Worm (Caenorhabditis elegans) whole organism, L3 larva: ENCODE data around the gene mlp-1.

ENCODE experiments used
- R02D3.7 ChIP-seq: fragments of 150-350 bp; optimal IDR thresholded peaks from 2 replicates; lab custom pipeline; 2014; ENCODE audit warnings: missing biosample characterization, missing genetic modification characterization
- ama-1 ChIP-seq: fragments of 150-350 bp; optimal IDR thresholded peaks from 2 replicates; lab custom pipeline; 2018
- ceh-28 ChIP-seq: fragments of 150-350 bp; optimal IDR thresholded peaks from 2 replicates; lab custom pipeline; 2014; ENCODE audit warnings: missing biosample characterization, missing genetic modification reagents, missing genetic modification characterization
- ceh-82 ChIP-seq: fragments of 150-350 bp; optimal IDR thresholded peaks from 2 replicates; lab custom pipeline; 2014; ENCODE audit warnings: missing biosample characterization, missing genetic modification characterization
- elt-2 ChIP-seq: sonication (generic microtip); optimal IDR thresholded peaks from 2 replicates; lab custom pipeline; 2016; ENCODE audit warnings: missing genetic modification reagents, mild to moderate bottlenecking, missing genetic modification characterization, missing compliant biosample characterization
- elt-3 ChIP-seq, 3 experiments: fragments of 150-350 bp in 1 of 3; sonication (generic microtip) in 2 of 3; optimal IDR thresholded peaks; 2 replicates in 2 of 3; 4 replicates in 1 of 3; lab custom pipeline; 2014 to 2017; ENCODE audit warnings: missing biosample characterization in 3 of 3, missing genetic modification characterization in 3 of 3
- eor-1 ChIP-seq, 2 experiments: fragments of 150-350 bp; optimal IDR thresholded peaks; 2 replicates each; lab custom pipeline; 2014 to 2018; ENCODE audit warnings: missing biosample characterization in 2 of 2, missing genetic modification characterization in 2 of 2
- fkh-10 ChIP-seq: sonication (generic microtip); optimal IDR thresholded peaks from 2 replicates; lab custom pipeline; 2017; ENCODE audit warnings: missing biosample characterization, missing genetic modification reagents, missing genetic modification characterization
- fkh-2 ChIP-seq: fragments of 150-350 bp; optimal IDR thresholded peaks from 2 replicates; lab custom pipeline; 2014; ENCODE audit warnings: missing biosample characterization, missing genetic modification reagents, missing genetic modification characterization
- fos-1 ChIP-seq: fragments of 150-350 bp; optimal IDR thresholded peaks from 2 replicates; lab custom pipeline; 2014; ENCODE audit warnings: missing biosample characterization, missing genetic modification characterization
- hmg-11 ChIP-seq: sonication (generic microtip); optimal IDR thresholded peaks from 2 replicates; lab custom pipeline; 2016; ENCODE audit warnings: missing genetic modification characterization, missing compliant biosample characterization
- jun-1 ChIP-seq: fragments of 150-350 bp; optimal IDR thresholded peaks from 2 replicates; lab custom pipeline; 2014; ENCODE audit warnings: missing biosample characterization, missing genetic modification reagents, missing genetic modification characterization
- lin-39 ChIP-seq: fragments of 150-350 bp; optimal IDR thresholded peaks from 2 replicates; lab custom pipeline; 2018; ENCODE audit warnings: missing biosample characterization, missing genetic modification reagents, missing genetic modification characterization
- mdl-1 ChIP-seq: fragments of 150-350 bp; optimal IDR thresholded peaks from 2 replicates; lab custom pipeline; 2014; ENCODE audit warnings: missing biosample characterization, missing genetic modification characterization
- nfya-1 ChIP-seq: sonication (generic microtip); optimal IDR thresholded peaks from 2 replicates; lab custom pipeline; 2017; ENCODE audit warnings: missing genetic modification characterization, mild to moderate bottlenecking, missing compliant biosample characterization, antibody characterized with exemption, moderate library complexity; ENCODE audit not compliant: insufficient read depth
- nhr-12 ChIP-seq: fragments of 150-350 bp; optimal IDR thresholded peaks from 2 replicates; lab custom pipeline; 2014; ENCODE audit warnings: missing biosample characterization, missing genetic modification characterization
- nhr-23 ChIP-seq: fragments of 150-350 bp; optimal IDR thresholded peaks from 2 replicates; lab custom pipeline; 2014; ENCODE audit warnings: missing biosample characterization, missing genetic modification reagents, missing genetic modification characterization
- nhr-237 ChIP-seq: fragments of 150-350 bp; optimal IDR thresholded peaks from 2 replicates; lab custom pipeline; 2014; ENCODE audit warnings: missing biosample characterization, missing genetic modification characterization
- nhr-25 ChIP-seq: sonication (generic microtip); optimal IDR thresholded peaks from 2 replicates; lab custom pipeline; 2017; ENCODE audit warnings: missing biosample characterization, missing genetic modification characterization
- nhr-43 ChIP-seq: sonication (generic microtip); optimal IDR thresholded peaks from 2 replicates; lab custom pipeline; 2016; ENCODE audit warnings: mild to moderate bottlenecking, missing genetic modification characterization, missing compliant biosample characterization; ENCODE audit not compliant: poor library complexity, severe bottlenecking
- pha-4 ChIP-seq: fragments of 150-350 bp; optimal IDR thresholded peaks from 2 replicates; lab custom pipeline; 2014; ENCODE audit warnings: missing biosample characterization, missing genetic modification reagents, missing genetic modification characterization
- pqm-1 ChIP-seq: fragments of 150-350 bp; optimal IDR thresholded peaks from 2 replicates; lab custom pipeline; 2017; ENCODE audit warnings: missing biosample characterization, missing genetic modification characterization, inconsistent platforms
- sea-2 ChIP-seq: fragments of 150-350 bp; sonication (generic microtip); optimal IDR thresholded peaks from 4 replicates; lab custom pipeline; 2014; ENCODE audit warnings: missing biosample characterization, missing genetic modification reagents, missing genetic modification characterization
- skn-1 ChIP-seq: fragments of 150-350 bp; optimal IDR thresholded peaks from 2 replicates; lab custom pipeline; 2014; ENCODE audit warnings: missing biosample characterization, missing genetic modification characterization
- snpc-4 ChIP-seq: fragments of 150-350 bp; optimal IDR thresholded peaks from 2 replicates; lab custom pipeline; 2014; ENCODE audit warnings: missing biosample characterization, missing genetic modification characterization
- tbx-2 ChIP-seq: sonication (generic microtip); optimal IDR thresholded peaks from 2 replicates; lab custom pipeline; 2016; ENCODE audit warnings: mild to moderate bottlenecking, missing genetic modification characterization, missing compliant biosample characterization
- unc-39 ChIP-seq: sonication (generic microtip); optimal IDR thresholded peaks from 4 replicates; lab custom pipeline; 2017; ENCODE audit warnings: missing biosample characterization, missing genetic modification characterization
- unc-62 ChIP-seq: fragments of 150-350 bp; sonication (generic microtip); optimal IDR thresholded peaks from 4 replicates; lab custom pipeline; 2014; ENCODE audit warnings: missing biosample characterization, missing genetic modification reagents, missing genetic modification characterization
- zag-1 ChIP-seq: fragments of 150-350 bp; optimal IDR thresholded peaks from 2 replicates; lab custom pipeline; 2014; ENCODE audit warnings: missing biosample characterization, missing genetic modification characterization
- ztf-11 ChIP-seq: fragments of 150-350 bp; optimal IDR thresholded peaks from 2 replicates; lab custom pipeline; 2014; ENCODE audit warnings: missing biosample characterization, missing genetic modification characterization

The mlp-1 gene

DNA sequence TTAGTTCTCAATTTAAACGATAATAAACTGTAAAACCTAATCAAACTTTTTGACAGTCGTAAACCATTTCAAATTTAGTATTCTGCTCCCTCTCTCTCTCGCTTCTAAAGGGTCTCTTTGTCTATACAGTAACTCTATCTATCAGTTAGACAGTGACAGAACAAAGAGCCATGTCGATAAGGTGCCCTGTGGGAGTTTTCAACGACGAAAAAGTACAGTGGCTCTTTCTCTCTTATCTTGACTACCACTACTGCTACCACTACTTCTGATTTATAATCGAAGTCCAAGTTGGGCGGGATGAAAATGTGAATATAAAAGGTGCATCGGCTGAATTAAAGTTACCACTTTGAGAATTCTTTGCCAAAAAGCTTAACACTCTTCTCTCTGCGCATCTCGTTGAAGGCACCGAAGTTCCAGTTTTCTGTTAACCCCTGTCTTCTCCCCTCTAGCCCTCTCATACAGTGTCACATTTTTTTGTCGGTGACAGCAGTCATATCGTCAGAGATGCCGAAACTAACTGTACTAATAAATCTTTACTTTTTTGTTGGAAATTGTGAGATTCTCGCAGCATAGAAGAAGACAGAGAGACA lies 24.0 kb downstream of the mlp-1 start (continued):
- TF ChIP-seq fkh-2 (tag; lab: Kevin White, UChicago), result no peak
- TF ChIP-seq jun-1, result no peak
- TF ChIP-seq ceh-28 (tag; lab: Kevin White, UChicago), result no peak
- no peak for TF ChIP-seq elt-3 (tag; optimal IDR thresholded peaks at IDR 0.05; lab: Kevin White, UChicago)
- TF ChIP-seq zag-1, result no peak
- peak; percentile 5 for TF ChIP-seq nfya-1 (tag; lab: Kevin White, UChicago)

- TF ChIP-seq ceh-28 (tag; lab: Kevin White, UChicago) (no peak), nfya-1 (tag; lab: Kevin White, UChicago) (peak; percentile 67), snpc-4 (tag; lab: Kevin White, UChicago) (peak; percentile 15), mdl-1 (tag; lab: Kevin White, UChicago) (no peak), tbx-2 (tag; lab: Kevin White, UChicago) (no peak), unc-39 (tag; lab: Kevin White, UChicago) (no peak), unc-62 (no peak), lin-39 (tag; lab: Kevin White, UChicago) (peak; percentile 54), fkh-10 (peak; percentile 49), hmg-11 (tag; lab: Kevin White, UChicago) (peak; percentile 21)
Measured at ce11 chrIII:5949817-5950216, 25.0 kb downstream of the mlp-1 start.

- TF ChIP-seq elt-2 (tag; lab: Kevin White, UChicago), result peak; percentile 50
- no peak for TF ChIP-seq nhr-237 (tag; lab: Kevin White, UChicago)
- TF ChIP-seq, all 47 proteins: peak for 1
Measured at ce11 chrIII:5948986-5949385, 25.9 kb downstream of the mlp-1 start.

DNA sequence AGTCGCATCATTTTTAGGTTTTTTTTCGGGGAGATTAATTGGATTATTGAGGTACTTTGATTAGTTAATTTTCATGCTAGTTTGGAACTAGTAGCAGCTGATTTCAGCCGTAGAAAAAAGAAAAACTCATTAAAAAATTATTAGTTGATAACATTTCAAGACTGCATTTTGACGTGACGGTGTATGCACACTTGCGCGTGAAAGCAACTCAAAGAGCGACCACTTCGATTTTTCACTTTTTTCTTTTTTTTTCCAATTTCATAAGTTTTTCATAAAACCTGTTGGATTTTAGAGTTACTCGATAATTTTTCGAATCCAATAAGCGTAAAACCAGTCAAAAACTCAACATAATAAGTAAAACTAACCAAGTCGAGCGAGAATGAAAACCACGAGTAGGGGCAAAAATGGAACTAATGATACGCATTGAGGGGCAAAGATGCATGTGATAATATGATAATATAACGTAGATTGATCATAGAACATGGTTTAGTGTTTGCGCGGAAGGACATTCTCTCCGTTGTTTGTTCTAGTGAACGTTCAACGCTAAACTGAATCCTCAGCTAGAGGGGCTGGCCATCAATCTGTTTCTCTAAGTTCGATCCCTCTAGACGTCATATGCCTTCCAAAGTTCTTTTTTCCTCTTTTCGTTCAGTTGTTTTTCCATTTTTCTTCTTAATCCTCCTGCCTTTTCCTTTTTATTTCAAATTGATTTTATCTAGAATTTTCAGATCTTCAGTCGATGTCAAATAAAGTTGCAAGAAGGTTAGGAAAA lies 26.5 kb downstream of the mlp-1 start, which contains the start of the genes F25B5.6 and F25B5.3:
F25B5.6 (minus strand) TSS at position 572 of the 772 bp plus-strand sequence.
F25B5.3 (plus strand) TSS at position 722 of the 772 bp plus-strand sequence.
- TF ChIP-seq sea-2, result no peak
- TF ChIP-seq nhr-23 (tag; lab: Kevin White, UChicago), result peak; percentile 8
- peak; percentile 25 for TF ChIP-seq nhr-25 (tag; lab: Kevin White, UChicago)
- no peak for TF ChIP-seq nhr-237 (tag; lab: Kevin White, UChicago)
- TF ChIP-seq elt-2 (tag; lab: Kevin White, UChicago), result peak; percentile 22
- TF ChIP-seq nhr-12, result no peak
- peak; percentile 40 for TF ChIP-seq pqm-1
- TF ChIP-seq pha-4, result peak; percentile 70
- TF ChIP-seq nfya-1 (tag; lab: Kevin White, UChicago), result peak; percentile 22
- TF ChIP-seq ztf-11 (tag; lab: Kevin White, UChicago), result no peak
- no peak for TF ChIP-seq ceh-82 (tag; lab: Kevin White, UChicago)

- no peak for TF ChIP-seq tbx-2 (tag; lab: Kevin White, UChicago)
- TF ChIP-seq eor-1 (tag; optimal IDR thresholded peaks at IDR 0.05; lab: Kevin White, UChicago), result no peak
- TF ChIP-seq nhr-43, result peak; percentile 1
- no peak for TF ChIP-seq hmg-11 (tag; lab: Kevin White, UChicago)
- TF ChIP-seq ama-1 (lab: Kevin White, UChicago), result peak; percentile 84
- TF ChIP-seq skn-1 (tag; lab: Kevin White, UChicago), result no peak
- TF ChIP-seq R02D3.7 (tag; lab: Kevin White, UChicago), result no peak
- no peak for TF ChIP-seq fos-1 (tag; lab: Kevin White, UChicago)
Measured at ce11 chrIII:5945865-5946264, 29.0 kb downstream of the mlp-1 start, which contains the start of gene F25B5.5. TSS of gene F25B5.5 (minus strand) at chrIII:5946124.
